Worm (Caenorhabditis elegans) whole organism, mixed stage, embryonic: ENCODE results near the gene sand-1.

Experiments
- blmp-1 ChIP-seq: fragments of 150-350 bp; optimal IDR thresholded peaks from 2 replicates; lab custom pipeline; 2014; ENCODE audit warnings: missing biosample characterization, missing genetic modification characterization
- ceh-39 ChIP-seq: fragments of 150-350 bp; optimal IDR thresholded peaks from 2 replicates; lab custom pipeline; 2014; ENCODE audit warnings: missing biosample characterization, missing genetic modification characterization
- ces-1 ChIP-seq: fragments of 150-350 bp; optimal IDR thresholded peaks from 2 replicates; lab custom pipeline; 2014; ENCODE audit warnings: missing biosample characterization, missing genetic modification reagents, missing genetic modification characterization
- nhr-237 ChIP-seq: fragments of 150-350 bp; optimal IDR thresholded peaks from 2 replicates; lab custom pipeline; 2014; ENCODE audit warnings: missing biosample characterization, missing genetic modification characterization

DNA sequence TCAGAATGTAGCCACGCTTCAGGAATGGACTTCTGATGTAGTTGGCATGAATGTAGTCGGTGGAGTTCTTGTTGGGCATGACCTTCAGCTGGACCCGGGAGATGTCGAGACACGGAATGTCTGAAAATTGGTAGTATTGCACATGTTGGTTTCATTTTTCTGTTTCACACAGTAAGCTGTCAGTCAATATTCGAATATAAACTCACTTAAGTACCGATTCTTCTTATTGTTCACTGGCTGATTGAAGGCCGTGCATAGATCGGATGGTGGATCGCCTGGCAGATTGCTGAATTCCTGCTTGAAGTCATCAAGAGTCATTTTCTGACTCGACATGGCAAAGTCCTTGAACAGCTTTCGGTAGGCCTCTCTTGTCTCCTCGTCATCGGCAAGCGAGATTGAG is 42.4 kb downstream of the sand-1 start:
- TF ChIP-seq blmp-1 (no peak), ceh-39 (no peak), nhr-237 (no peak), ces-1 (GFP tag; lab: Kevin White, UChicago) (no peak)
